Worm (Caenorhabditis elegans): ENCODE results near the gene idpp-14.
A peak's percentile ranks its signal among the peaks of the same experiment; 100 is the strongest.

The idpp-14 gene

ce11 chrX:16040207-16040716 lies 41.9 kb upstream of the idpp-14 start, which contains the start of gene B0395.3 (continued):
- TF ChIP-seq die-1 (tag; optimal IDR thresholded peaks at IDR 0.05) = peak; percentile 17
- TF ChIP-seq mcd-1 (GFP tag; IDR thresholded peaks at IDR 0.05) = peak; percentile 49
- TF ChIP-seq madf-8 (GFP tag; conservative IDR thresholded peaks at IDR 0.05) = no peak
- peak in 1 of 3 experiments; percentile 10 for TF ChIP-seq lin-35 (GFP tag; optimal IDR thresholded peaks at IDR 0.05)
- no peak for TF ChIP-seq Y53F4B.3 (GFP tag; IDR thresholded peaks at IDR 0.05)
- no peak for TF ChIP-seq akir-1 (GFP tag; optimal IDR thresholded peaks at IDR 0.05)
- peak; percentile 6 for TF ChIP-seq atf-7 (tag; optimal IDR thresholded peaks at IDR 0.05)
- peak; percentile 30 for TF ChIP-seq ztf-26 (tag; optimal IDR thresholded peaks at IDR 0.05)
- peak; percentile 37; the same call in 1 of the 2 replicates for TF ChIP-seq hmg-1.2 (GFP tag; IDR thresholded peaks at IDR 0.05)
- no peak for TF ChIP-seq attf-3 (GFP tag; conservative IDR thresholded peaks at IDR 0.05)
- TF ChIP-seq lin-40 (tag; optimal IDR thresholded peaks at IDR 0.05) = peak; percentile 2
- no peak for TF ChIP-seq nfyb-1 (GFP tag; IDR thresholded peaks at IDR 0.05)
- TF ChIP-seq rpc-1 (optimal IDR thresholded peaks at IDR 0.05) = no peak
- no peak for TF ChIP-seq rpc-1 (tag; optimal IDR thresholded peaks at IDR 0.05)

ce11 chrX:16041808-16042207 lies 40.3 kb upstream of the idpp-14 start:
- TF ChIP-seq F52B5.7 (tag; optimal IDR thresholded peaks at IDR 0.05) (no peak), F10E7.11 (tag; optimal IDR thresholded peaks at IDR 0.05) (no peak), egrh-3 (GFP tag; IDR thresholded peaks at IDR 0.05) (no peak), tbp1 (GFP tag; optimal IDR thresholded peaks at IDR 0.05) (no peak), nhr-80 (tag; optimal IDR thresholded peaks at IDR 0.05) (peak; percentile 21), sptf-2 (GFP tag; optimal IDR thresholded peaks at IDR 0.05) (no peak)

ce11 chrX:16042480-16042879 lies 39.7 kb upstream of the idpp-14 start:
- no peak for TF ChIP-seq ztf-22 (GFP tag; optimal IDR thresholded peaks at IDR 0.05)
- TF ChIP-seq pbrm-1 (GFP tag; IDR thresholded peaks at IDR 0.05) = peak; percentile 67; the same call in 1 of the 2 replicates
- no peak for TF ChIP-seq K11D2.4 (GFP tag; IDR thresholded peaks at IDR 0.05)
- no peak for TF ChIP-seq hsf-1 (GFP tag; IDR thresholded peaks at IDR 0.05)
- no peak for TF ChIP-seq ZK185.1 (tag; optimal IDR thresholded peaks at IDR 0.05; ENCODE audit: poor library complexity, severe bottlenecking)
- TF ChIP-seq ceh-40 (GFP tag; IDR thresholded peaks at IDR 0.05) = no peak
- no peak for TF ChIP-seq rec-8 (tag; optimal IDR thresholded peaks at IDR 0.05)
- no peak for TF ChIP-seq F22D6.2 (tag; optimal IDR thresholded peaks at IDR 0.05)
- no peak for TF ChIP-seq nfya-1 (tag; optimal IDR thresholded peaks at IDR 0.05; ENCODE audit: borderline replicate concordance, insufficient read depth)
- TF ChIP-seq rcor-1 (GFP tag; IDR thresholded peaks at IDR 0.05) = no peak
- TF ChIP-seq lsl-1 (GFP tag; optimal IDR thresholded peaks at IDR 0.05) = no peak
- TF ChIP-seq nhr-179 (tag; optimal IDR thresholded peaks at IDR 0.05) = no peak
- no peak for TF ChIP-seq F57C9.4 (tag; optimal IDR thresholded peaks at IDR 0.05)
- TF ChIP-seq nfya-2 (GFP tag; IDR thresholded peaks at IDR 0.05) = no peak
- no peak for TF ChIP-seq hlh-12 (tag; optimal IDR thresholded peaks at IDR 0.05)
- peak; percentile 18 for TF ChIP-seq F23B12.7 (tag; optimal IDR thresholded peaks at IDR 0.05; ENCODE audit: insufficient read depth)
- peak; percentile 69 for TF ChIP-seq B0261.1 (tag; optimal IDR thresholded peaks at IDR 0.05)
- no peak for TF ChIP-seq Y56A3A.18 (GFP tag; IDR thresholded peaks at IDR 0.05)
- TF ChIP-seq snpc-1.3 (tag; optimal IDR thresholded peaks at IDR 0.05; ENCODE audit: insufficient read depth) = peak; percentile 0
- TF ChIP-seq bed-1 (GFP tag; IDR thresholded peaks at IDR 0.05) = no peak
- no peak for TF ChIP-seq lin-35 (GFP tag; optimal IDR thresholded peaks at IDR 0.05)
- no peak for TF ChIP-seq T26A5.8 (tag; optimal IDR thresholded peaks at IDR 0.05)
- TF ChIP-seq lsy-27 (tag; optimal IDR thresholded peaks at IDR 0.05; ENCODE audit: borderline replicate concordance, insufficient read depth) = no peak
- TF ChIP-seq egl-44 (GFP tag; IDR thresholded peaks at IDR 0.05) = no peak
- TF ChIP-seq nhr-90 (tag; optimal IDR thresholded peaks at IDR 0.05) = peak; percentile 16
- no peak for TF ChIP-seq let-607 (tag; optimal IDR thresholded peaks at IDR 0.05)
- TF ChIP-seq gei-17 (GFP tag; optimal IDR thresholded peaks at IDR 0.05) = no peak

All from whole organism, young adult.